ENCODE assay signal across 5 fruit fly cellular contexts in the genomic region with DNA sequence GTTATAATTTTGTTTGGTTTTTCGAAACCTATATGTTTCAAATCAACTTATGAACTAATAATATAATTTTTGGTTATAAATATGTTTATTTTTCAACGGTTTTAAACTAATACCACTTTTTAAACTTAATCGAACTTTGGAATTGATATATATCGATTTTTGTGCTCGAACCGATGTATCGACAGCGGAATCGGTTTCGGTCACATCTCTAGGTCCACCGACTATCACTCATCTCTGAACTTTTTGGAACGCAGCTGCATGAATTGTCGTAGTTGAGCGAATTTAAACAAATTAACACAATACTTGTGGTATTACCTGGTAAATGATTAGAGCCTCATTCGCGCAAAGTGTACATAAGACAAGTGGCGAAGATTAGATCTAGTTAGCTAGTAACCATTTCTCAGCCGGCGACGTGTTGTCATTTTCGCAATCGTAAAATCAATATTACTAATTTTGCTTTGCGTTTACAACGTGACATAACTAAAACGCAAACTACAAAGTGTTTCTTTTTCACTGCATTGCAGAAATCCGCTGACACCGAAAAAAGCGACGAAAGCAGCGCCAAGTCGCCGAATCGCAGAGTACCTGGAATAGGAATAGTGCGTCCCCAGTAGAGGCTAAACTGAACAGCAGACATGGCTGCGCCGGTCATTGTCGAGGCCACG.
TF ChIP-seq lines count a peak whose summit lies in the region.

A gene (plus strand): TSS at position 219 of the 665 bp plus-strand sequence.

- TF ChIP-seq CTCF in whole organism, embryonic (GFP tag; optimal IDR thresholded peaks at IDR 0.05; lab: Kevin White, UChicago), result no peak

TF ChIP-seq in whole organism, adult, 20 proteins besides CTCF, POLR2A, EP300 and RAD21:
- TF ChIP-seq kay (GFP tag; lab: Kevin White, UChicago; ENCODE audit: borderline replicate concordance), result peak; percentile 29
- TF ChIP-seq CG7045 (GFP tag; optimal IDR thresholded peaks at IDR 0.05; lab: Kevin White, UChicago), result no peak
- TF ChIP-seq toe (GFP tag; optimal IDR thresholded peaks at IDR 0.05; lab: Kevin White, UChicago), result peak; percentile 58
- TF ChIP-seq CG7101 (tag; optimal IDR thresholded peaks at IDR 0.05; lab: Kevin White, UChicago), result peak; percentile 24
- TF ChIP-seq CG11617 (GFP tag; optimal IDR thresholded peaks at IDR 0.05; lab: Kevin White, UChicago), result peak; percentile 24
- TF ChIP-seq CG14711 (tag; optimal IDR thresholded peaks at IDR 0.05; lab: Kevin White, UChicago), result peak; percentile 14
- TF ChIP-seq CG1620 (GFP tag; optimal IDR thresholded peaks at IDR 0.05; lab: Kevin White, UChicago), result no peak
- TF ChIP-seq bab1 (GFP tag; optimal IDR thresholded peaks at IDR 0.05; lab: Kevin White, UChicago), result peak; percentile 48
- peak; percentile 77 for TF ChIP-seq CG12768 (GFP tag; optimal IDR thresholded peaks at IDR 0.05; lab: Kevin White, UChicago)
- TF ChIP-seq CG33017 (tag; optimal IDR thresholded peaks at IDR 0.05; lab: Kevin White, UChicago), result peak; percentile 0
- no peak for TF ChIP-seq Crg-1 (GFP tag; optimal IDR thresholded peaks at IDR 0.05; lab: Kevin White, UChicago)
- TF ChIP-seq Mnt (GFP tag; optimal IDR thresholded peaks at IDR 0.05; lab: Kevin White, UChicago), result peak; percentile 26
- peak; percentile 83 for TF ChIP-seq tj (GFP tag; optimal IDR thresholded peaks at IDR 0.05; lab: Kevin White, UChicago)
- TF ChIP-seq cic (GFP tag; optimal IDR thresholded peaks at IDR 0.05; lab: Kevin White, UChicago), result no peak
- TF ChIP-seq Hr96 (GFP tag; optimal IDR thresholded peaks at IDR 0.05; lab: Kevin White, UChicago), result no peak

TF ChIP-seq in whole organism, embryonic, 481 proteins besides CTCF, POLR2A, EP300 and RAD21 (continues in another document):
- TF ChIP-seq dysf (GFP tag; IDR thresholded peaks at IDR 0.05; lab: Robert Waterston, UW) (no peak), E2f2 (GFP tag; IDR thresholded peaks at IDR 0.05; lab: Robert Waterston, UW) (peak; percentile 77), Hr39 (optimal IDR thresholded peaks at IDR 0.05; lab: Kevin White, UChicago) (no peak), CG33557 (GFP tag; optimal IDR thresholded peaks at IDR 0.05; lab: Kevin White, UChicago) (no peak), chm (GFP tag; IDR thresholded peaks at IDR 0.05; lab: Robert Waterston, UW) (no peak), cwo (GFP tag; optimal IDR thresholded peaks at IDR 0.05; lab: Kevin White, UChicago) (no peak), CG12299 (tag; optimal IDR thresholded peaks at IDR 0.05; lab: Kevin White, UChicago) (no peak), CG6175 (GFP tag; IDR thresholded peaks at IDR 0.05; lab: Robert Waterston, UW) (no peak), CG2120 (GFP tag; optimal IDR thresholded peaks at IDR 0.05; lab: Kevin White, UChicago) (peak; percentile 26), Rfx (GFP tag; IDR thresholded peaks at IDR 0.05; lab: Robert Waterston, UW) (no peak; the same call in 1 of the 2 replicates), Sry-δ (GFP tag; optimal IDR thresholded peaks at IDR 0.05; lab: Kevin White, UChicago) (peak; percentile 94), CG15514 (GFP tag; optimal IDR thresholded peaks at IDR 0.05; lab: Kevin White, UChicago) (peak; percentile 65), CG1647 (GFP tag; optimal IDR thresholded peaks at IDR 0.05; lab: Kevin White, UChicago) (no peak), CG4617 (GFP tag; optimal IDR thresholded peaks at IDR 0.05; lab: Kevin White, UChicago; ENCODE audit: borderline replicate concordance) (peak; percentile 41), oc (tag; optimal IDR thresholded peaks at IDR 0.05; lab: Kevin White, UChicago) (no peak), knrl (GFP tag; IDR thresholded peaks at IDR 0.05; lab: Robert Waterston, UW; ENCODE audit: partially characterized antibody) (peak; percentile 96), CG18011 (GFP tag; optimal IDR thresholded peaks at IDR 0.05; lab: Kevin White, UChicago) (no peak)

TF ChIP-seq in whole organism, prepupa, 60 proteins besides CTCF, POLR2A, EP300 and RAD21:
- peak; percentile 48 for TF ChIP-seq fkh (GFP tag; optimal IDR thresholded peaks at IDR 0.05; lab: Kevin White, UChicago)
- peak; percentile 4 for TF ChIP-seq Hr4 (GFP tag; optimal IDR thresholded peaks at IDR 0.05; lab: Kevin White, UChicago)
- peak; percentile 11 for TF ChIP-seq dsx (GFP tag; optimal IDR thresholded peaks at IDR 0.05; lab: Kevin White, UChicago; ENCODE audit: poor library complexity, severe bottlenecking)
- peak; percentile 6 for TF ChIP-seq CG3032 (tag; optimal IDR thresholded peaks at IDR 0.05; lab: Kevin White, UChicago)
- no peak for TF ChIP-seq CG6276 (GFP tag; optimal IDR thresholded peaks at IDR 0.05; lab: Kevin White, UChicago)
- TF ChIP-seq svp (GFP tag; lab: Kevin White, UChicago), result peak; percentile 68
- no peak for TF ChIP-seq Ets21C (GFP tag; optimal IDR thresholded peaks at IDR 0.05; lab: Kevin White, UChicago)
- peak; percentile 11 for TF ChIP-seq lz (GFP tag; optimal IDR thresholded peaks at IDR 0.05; lab: Kevin White, UChicago)
- no peak for TF ChIP-seq CG1621 (tag; optimal IDR thresholded peaks at IDR 0.05; lab: Kevin White, UChicago)
- peak; percentile 4 for TF ChIP-seq OdsH (GFP tag; optimal IDR thresholded peaks at IDR 0.05; lab: Kevin White, UChicago)
- TF ChIP-seq CG8319 (GFP tag; optimal IDR thresholded peaks at IDR 0.05; lab: Kevin White, UChicago), result no peak
- TF ChIP-seq Eip78C (GFP tag; lab: Kevin White, UChicago), result peak; percentile 39
- peak; percentile 27 to 41 for TF ChIP-seq ss (GFP tag; optimal IDR thresholded peaks at IDR 0.05; lab: Kevin White, UChicago)
- peak; percentile 44 for TF ChIP-seq esn (GFP tag; optimal IDR thresholded peaks at IDR 0.05; lab: Kevin White, UChicago)
TF ChIP-seq in whole organism, prepupa: peak in this region for 10.

TF ChIP-seq in whole organism, pupa, 21 proteins besides CTCF, POLR2A, EP300 and RAD21:
- no peak for TF ChIP-seq CG13204 (GFP tag; optimal IDR thresholded peaks at IDR 0.05; lab: Kevin White, UChicago)
- peak; percentile 52; the same call in 2 of the 3 replicates for TF ChIP-seq CG4496 (GFP tag; IDR thresholded peaks at IDR 0.05; lab: Robert Waterston, UW)

TF ChIP-seq in whole organism, wandering third instar larva, 38 proteins besides CTCF, POLR2A, EP300 and RAD21:
- no peak for TF ChIP-seq dl (GFP tag; optimal IDR thresholded peaks at IDR 0.05; lab: Kevin White, UChicago; ENCODE audit: insufficient read depth in 1 of 2, partially characterized antibody in 2 of 2)
- no peak for TF ChIP-seq Vsx2 (GFP tag; optimal IDR thresholded peaks at IDR 0.05; lab: Kevin White, UChicago; ENCODE audit: partially characterized antibody)
- TF ChIP-seq foxo (GFP tag; optimal IDR thresholded peaks at IDR 0.05; lab: Kevin White, UChicago), result no peak
- peak; percentile 47 for TF ChIP-seq sage (GFP tag; optimal IDR thresholded peaks at IDR 0.05; lab: Kevin White, UChicago)
- TF ChIP-seq brk (GFP tag; optimal IDR thresholded peaks at IDR 0.05; lab: Kevin White, UChicago), result peak; percentile 52
- TF ChIP-seq Hr83 (GFP tag; optimal IDR thresholded peaks at IDR 0.05; lab: Kevin White, UChicago; ENCODE audit: poor library complexity, severe bottlenecking), result peak; percentile 74
- no peak for TF ChIP-seq Hr78 (GFP tag; optimal IDR thresholded peaks at IDR 0.05; lab: Kevin White, UChicago)
- TF ChIP-seq pan (optimal IDR thresholded peaks at IDR 0.05; lab: Kevin White, UChicago), result no peak
- TF ChIP-seq fru (GFP tag; optimal IDR thresholded peaks at IDR 0.05; lab: Kevin White, UChicago), result no peak
- TF ChIP-seq GATAd (GFP tag; optimal IDR thresholded peaks at IDR 0.05; lab: Kevin White, UChicago), result no peak
- TF ChIP-seq Abd-B (GFP tag; optimal IDR thresholded peaks at IDR 0.05; lab: Kevin White, UChicago), result no peak
- no peak for TF ChIP-seq dmrt93B (GFP tag; optimal IDR thresholded peaks at IDR 0.05; lab: Kevin White, UChicago)
- TF ChIP-seq sv (GFP tag; optimal IDR thresholded peaks at IDR 0.05; lab: Kevin White, UChicago), result no peak
- TF ChIP-seq jim (GFP tag; optimal IDR thresholded peaks at IDR 0.05; lab: Kevin White, UChicago), result no peak
- TF ChIP-seq psq (GFP tag; optimal IDR thresholded peaks at IDR 0.05; lab: Kevin White, UChicago), result no peak
- no peak for TF ChIP-seq CrebA (GFP tag; optimal IDR thresholded peaks at IDR 0.05; lab: Kevin White, UChicago; ENCODE audit: borderline replicate concordance)
- no peak for TF ChIP-seq OdsH (GFP tag; optimal IDR thresholded peaks at IDR 0.05; lab: Kevin White, UChicago)
- no peak for TF ChIP-seq lola (GFP tag; optimal IDR thresholded peaks at IDR 0.05; lab: Kevin White, UChicago)
- TF ChIP-seq Sp1 (GFP tag; optimal IDR thresholded peaks at IDR 0.05; lab: Kevin White, UChicago), result no peak
- TF ChIP-seq usp (GFP tag; optimal IDR thresholded peaks at IDR 0.05; lab: Kevin White, UChicago), result no peak
- no peak for TF ChIP-seq br (GFP tag; optimal IDR thresholded peaks at IDR 0.05; lab: Kevin White, UChicago)
- TF ChIP-seq Dfd (GFP tag; optimal IDR thresholded peaks at IDR 0.05; lab: Kevin White, UChicago), result no peak
- peak; percentile 74 for TF ChIP-seq tai (GFP tag; optimal IDR thresholded peaks at IDR 0.05; lab: Kevin White, UChicago)
- TF ChIP-seq CG9705 (GFP tag; optimal IDR thresholded peaks at IDR 0.05; lab: Kevin White, UChicago), result no peak
- no peak for TF ChIP-seq woc (GFP tag; optimal IDR thresholded peaks at IDR 0.05; lab: Kevin White, UChicago)
- TF ChIP-seq CG32264 (GFP tag; optimal IDR thresholded peaks at IDR 0.05; lab: Kevin White, UChicago), result no peak
- no peak for TF ChIP-seq Myc (optimal IDR thresholded peaks at IDR 0.05; lab: Kevin White, UChicago)
- TF ChIP-seq Hnf4 (GFP tag; optimal IDR thresholded peaks at IDR 0.05; lab: Kevin White, UChicago), result peak; percentile 81
- TF ChIP-seq ey (GFP tag; optimal IDR thresholded peaks at IDR 0.05; lab: Kevin White, UChicago), result no peak
- no peak for TF ChIP-seq Rel (GFP tag; optimal IDR thresholded peaks at IDR 0.05; lab: Kevin White, UChicago)
- peak; percentile 9 for TF ChIP-seq Rel (tag; optimal IDR thresholded peaks at IDR 0.05; lab: Kevin White, UChicago)
- TF ChIP-seq h (GFP tag; optimal IDR thresholded peaks at IDR 0.05; lab: Kevin White, UChicago), result peak; percentile 17
- no peak for TF ChIP-seq N (GFP tag; optimal IDR thresholded peaks at IDR 0.05; lab: Kevin White, UChicago)
- peak; percentile 23 for TF ChIP-seq dsf (GFP tag; optimal IDR thresholded peaks at IDR 0.05; lab: Kevin White, UChicago; ENCODE audit: borderline replicate concordance)
- no peak for TF ChIP-seq HLH106 (tag; optimal IDR thresholded peaks at IDR 0.05; lab: Kevin White, UChicago)
- no peak for TF ChIP-seq Mio (GFP tag; optimal IDR thresholded peaks at IDR 0.05; lab: Kevin White, UChicago)
- peak; percentile 10 for TF ChIP-seq rgr (GFP tag; optimal IDR thresholded peaks at IDR 0.05; lab: Kevin White, UChicago)
- TF ChIP-seq Dif (GFP tag; optimal IDR thresholded peaks at IDR 0.05; lab: Kevin White, UChicago; ENCODE audit: partially characterized antibody), result no peak
- peak; percentile 73 for TF ChIP-seq Jra (GFP tag; optimal IDR thresholded peaks at IDR 0.05; lab: Kevin White, UChicago)
